Worm (Caenorhabditis elegans): ENCODE results near the gene T19H12.12.

DNA sequence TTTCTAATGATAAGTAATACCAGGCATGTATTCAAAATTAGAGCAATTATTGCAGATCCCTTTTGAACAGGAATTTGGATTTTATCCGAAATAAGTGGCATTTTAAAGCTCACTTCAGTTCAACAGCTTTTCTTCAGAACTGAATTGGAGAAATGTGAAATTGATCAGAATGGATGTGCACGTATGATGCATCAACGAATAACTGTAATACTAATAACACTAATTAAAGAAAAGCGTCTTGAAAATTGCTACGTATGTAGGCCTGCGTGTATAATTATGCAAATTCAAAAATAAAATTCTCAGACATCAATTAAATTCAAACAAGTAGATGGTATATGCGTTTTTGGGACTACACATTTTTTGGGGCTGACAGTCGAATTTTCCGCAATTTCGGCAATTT lies 45.3 kb downstream of the T19H12.12 start, which contains the start of gene str-205:
- TF ChIP-seq nhr-77 (tag; optimal IDR thresholded peaks at IDR 0.05) (no peak), unc-62 (GFP tag; optimal IDR thresholded peaks at IDR 0.05) (no peak), dmd-4 (tag; optimal IDR thresholded peaks at IDR 0.05) (no peak), nhr-11 (tag; optimal IDR thresholded peaks at IDR 0.05) (no peak), nhr-25 (tag; optimal IDR thresholded peaks at IDR 0.05) (no peak), mdl-1 (tag; optimal IDR thresholded peaks at IDR 0.05) (no peak), skn-1 (tag; optimal IDR thresholded peaks at IDR 0.05) (no peak), snpc-4 (tag; optimal IDR thresholded peaks at IDR 0.05) (no peak), lin-11 (tag; optimal IDR thresholded peaks at IDR 0.05) (no peak), unc-39 (tag; optimal IDR thresholded peaks at IDR 0.05) (no peak), ceh-82 (tag; optimal IDR thresholded peaks at IDR 0.05) (no peak), Y55F3AM.14 (GFP tag; optimal IDR thresholded peaks at IDR 0.05) (no peak), nhr-237 (tag; optimal IDR thresholded peaks at IDR 0.05) (no peak), ama-1 (optimal IDR thresholded peaks at IDR 0.05) (no peak)
